Worm (Caenorhabditis elegans): ENCODE measurements around the gene gpcp-1.
A peak's percentile ranks its signal among the peaks of the same experiment; 100 is the strongest.

Gene gpcp-1

ce11 chrX:3114306-3115133 is 4.1 kb upstream of the gpcp-1 start, which contains the start of gene gpd-2 (continued):
- TF ChIP-seq blmp-1 (tag; optimal IDR thresholded peaks at IDR 0.05): peak; percentile 14
- TF ChIP-seq efl-1 (optimal IDR thresholded peaks at IDR 0.05): no peak
- TF ChIP-seq efl-1 (GFP tag; optimal IDR thresholded peaks at IDR 0.05 in 1 of 2): peak in 1 of 2 experiments; percentile 90
- no peak for TF ChIP-seq ets-5 (GFP tag; IDR thresholded peaks at IDR 0.05)

- TF ChIP-seq lin-39 (tag; optimal IDR thresholded peaks at IDR 0.05): no peak
- no peak for TF ChIP-seq unc-30 (tag; optimal IDR thresholded peaks at IDR 0.05)
- TF ChIP-seq sptf-1 (tag; optimal IDR thresholded peaks at IDR 0.05): no peak
- peak; percentile 32 for TF ChIP-seq nhr-19 (GFP tag; conservative IDR thresholded peaks at IDR 0.05)
- TF ChIP-seq unc-86 (tag; optimal IDR thresholded peaks at IDR 0.05): no peak
- TF ChIP-seq irx-1 (tag; optimal IDR thresholded peaks at IDR 0.05): no peak
- peak; percentile 3 for TF ChIP-seq aly-2 (tag; optimal IDR thresholded peaks at IDR 0.05)
- TF ChIP-seq pag-3 (tag; optimal IDR thresholded peaks at IDR 0.05; ENCODE audit: borderline replicate concordance, insufficient read depth): no peak
- no peak for TF ChIP-seq isw-1 (GFP tag; IDR thresholded peaks at IDR 0.05)
- TF ChIP-seq efl-1 (optimal IDR thresholded peaks at IDR 0.05): no peak
- TF ChIP-seq efl-1 (GFP tag; optimal IDR thresholded peaks at IDR 0.05 in 1 of 2): no peak
- no peak for TF ChIP-seq sup-37 (GFP tag; optimal IDR thresholded peaks at IDR 0.05)
- peak; percentile 50 for TF ChIP-seq nhr-90 (tag; optimal IDR thresholded peaks at IDR 0.05; ENCODE audit: poor library complexity)
- no peak for TF ChIP-seq blmp-1 (tag; optimal IDR thresholded peaks at IDR 0.05)
- no peak for TF ChIP-seq Y116A8C.19 (tag; optimal IDR thresholded peaks at IDR 0.05; ENCODE audit: borderline replicate concordance)
- peak; percentile 74 for TF ChIP-seq nhr-85 (tag)
- peak; percentile 35; the same call in 1 of the 2 replicates for TF ChIP-seq grh-1 (GFP tag; IDR thresholded peaks at IDR 0.05)
- TF ChIP-seq rnt-1 (tag; optimal IDR thresholded peaks at IDR 0.05): peak; percentile 21
- TF ChIP-seq hpl-2 (GFP tag; optimal IDR thresholded peaks at IDR 0.05): no peak
- no peak for TF ChIP-seq C04F5.9 (tag; optimal IDR thresholded peaks at IDR 0.05)
- TF ChIP-seq lin-35 (GFP tag; optimal IDR thresholded peaks at IDR 0.05): peak in 1 of 2 experiments; percentile 14
- peak; percentile 53 for TF ChIP-seq nhr-71 (tag; optimal IDR thresholded peaks at IDR 0.05)
- no peak for TF ChIP-seq hlh-17 (GFP tag; optimal IDR thresholded peaks at IDR 0.05; ENCODE audit: borderline replicate concordance)
- TF ChIP-seq fos-1 (tag; optimal IDR thresholded peaks at IDR 0.05): no peak
- TF ChIP-seq skn-1 (tag; optimal IDR thresholded peaks at IDR 0.05): no peak
- no peak for TF ChIP-seq unc-130 (tag; optimal IDR thresholded peaks at IDR 0.05)
- peak; percentile 16 for TF ChIP-seq nhr-47 (tag; optimal IDR thresholded peaks at IDR 0.05)
- TF ChIP-seq fkh-8 (tag; optimal IDR thresholded peaks at IDR 0.05): no peak
- no peak for TF ChIP-seq egl-27 (tag; optimal IDR thresholded peaks at IDR 0.05)
- peak; percentile 31 for TF ChIP-seq ztf-4 (tag; optimal IDR thresholded peaks at IDR 0.05)
- TF ChIP-seq sox-4 (tag; optimal IDR thresholded peaks at IDR 0.05): peak; percentile 20
- no peak for TF ChIP-seq zip-4 (GFP tag; optimal IDR thresholded peaks at IDR 0.05)
- peak; percentile 50 for TF ChIP-seq ama-1 (optimal IDR thresholded peaks at IDR 0.05)
- TF ChIP-seq nhr-237 (tag; optimal IDR thresholded peaks at IDR 0.05): no peak
- no peak for TF ChIP-seq mdl-1 (tag; optimal IDR thresholded peaks at IDR 0.05)
- peak in 1 of 6 experiments; percentile 5 for TF ChIP-seq elt-3 (tag; optimal IDR thresholded peaks at IDR 0.05)
- peak; percentile 10 for TF ChIP-seq snu-23 (GFP tag; optimal IDR thresholded peaks at IDR 0.05)
- TF ChIP-seq alr-1 (tag; optimal IDR thresholded peaks at IDR 0.05; ENCODE audit: borderline replicate concordance): no peak
- no peak for TF ChIP-seq vab-15 (tag; optimal IDR thresholded peaks at IDR 0.05)
- TF ChIP-seq zag-1 (tag; optimal IDR thresholded peaks at IDR 0.05): no peak
Measured at ce11 chrX:3112946-3113427, 2.6 kb upstream of the gpcp-1 start, which contains the start of gene gpd-3. gpd-3 (minus strand) TSS chrX:3113341.

Data from whole organism, L1 larva.